Worm (Caenorhabditis elegans) whole organism, L1 larva: ENCODE results near the gene C30A5.16.

Experiments
- C16A3.4 ChIP-seq: fragments of 150-350 bp; optimal IDR thresholded peaks from 2 replicates; lab custom pipeline; 2014; ENCODE audit warnings: missing biosample characterization, missing genetic modification characterization
- Y116A8C.19 ChIP-seq: sonication (generic microtip); optimal IDR thresholded peaks from 2 replicates; lab custom pipeline; 2016; ENCODE audit warnings: missing compliant biosample characterization, missing genetic modification characterization, borderline replicate concordance
- blmp-1 ChIP-seq: fragments of 150-350 bp; optimal IDR thresholded peaks from 2 replicates; lab custom pipeline; 2014; ENCODE audit warnings: missing biosample characterization, missing genetic modification characterization
- ceh-8 ChIP-seq: fragments of 200-800 bp; sonication (Bioruptor generic); optimal IDR thresholded peaks from 2 replicates; lab custom pipeline; 2018; ENCODE audit warnings: mild to moderate bottlenecking, missing genetic modification characterization, moderate library complexity, missing compliant biosample characterization
- dpl-1 ChIP-seq, 3 experiments: fragments of 150-350 bp in 2 of 3; sonication (generic microtip) in 1 of 3; optimal IDR thresholded peaks; 2 replicates each; lab custom pipeline; 2014 to 2017; ENCODE audit warnings: missing biosample characterization in 3 of 3, missing genetic modification characterization in 3 of 3, missing genetic modification reagents in 3 of 3
- efl-1 ChIP-seq, 4 experiments: fragments of 150-350 bp; optimal IDR thresholded peaks in 3 of 4; peaks in 1 of 4; 1 replicate in 1 of 4; 2 replicates in 3 of 4; lab custom pipeline; 2014; ENCODE audit warnings: missing biosample characterization in 2 of 4, missing genetic modification characterization in 2 of 4, missing genetic modification reagents in 2 of 4
- efl-3 ChIP-seq: fragments of 200-800 bp; sonication (Bioruptor generic); optimal IDR thresholded peaks from 2 replicates; lab custom pipeline; 2018; ENCODE audit warnings: mild to moderate bottlenecking, missing genetic modification characterization, missing compliant biosample characterization
- elt-3 ChIP-seq, 6 experiments: fragments of 150-350 bp in 1 of 6; sonication (generic microtip); optimal IDR thresholded peaks; 2 replicates each; lab custom pipeline; 2017 to 2018; ENCODE audit warnings: missing biosample characterization in 6 of 6, missing genetic modification characterization in 6 of 6, inconsistent platforms in 1 of 6
- irx-1 ChIP-seq: sonication (generic microtip); optimal IDR thresholded peaks from 2 replicates; lab custom pipeline; 2016; ENCODE audit warnings: missing genetic modification characterization, missing compliant biosample characterization
- lin-13 ChIP-seq: fragments of 150-350 bp; optimal IDR thresholded peaks from 2 replicates; lab custom pipeline; 2014; ENCODE audit warnings: missing biosample characterization, missing genetic modification reagents, missing genetic modification characterization
- lin-14 ChIP-seq: fragments of 200-800 bp; sonication (Bioruptor generic); optimal IDR thresholded peaks from 2 replicates; lab custom pipeline; 2018; ENCODE audit warnings: mild to moderate bottlenecking, missing genetic modification characterization, moderate library complexity, missing compliant biosample characterization
- lin-35 ChIP-seq, 2 experiments: fragments of 150-350 bp; optimal IDR thresholded peaks; 2 replicates each; lab custom pipeline; 2014; ENCODE audit warnings: missing biosample characterization in 2 of 2, missing genetic modification characterization in 2 of 2, missing genetic modification reagents in 2 of 2
- lir-3 ChIP-seq: sonication (generic microtip); optimal IDR thresholded peaks from 2 replicates; lab custom pipeline; 2016; ENCODE audit warnings: mild to moderate bottlenecking, missing genetic modification characterization, moderate library complexity, missing compliant biosample characterization; ENCODE audit not compliant: poor library complexity
- lsy-2 ChIP-seq, 2 experiments: fragments of 150-350 bp; optimal IDR thresholded peaks; 2 replicates each; lab custom pipeline; 2014; ENCODE audit warnings: missing biosample characterization in 2 of 2, missing genetic modification characterization in 2 of 2
- mdl-1 ChIP-seq, 2 experiments: fragments of 150-350 bp; optimal IDR thresholded peaks; 2 replicates each; lab custom pipeline; 2014 to 2017; ENCODE audit warnings: missing biosample characterization in 2 of 2, missing genetic modification characterization in 2 of 2, inconsistent platforms in 1 of 2
- nhr-11 ChIP-seq: fragments of 150-350 bp; optimal IDR thresholded peaks from 2 replicates; lab custom pipeline; 2014; ENCODE audit warnings: missing biosample characterization, missing genetic modification characterization
- nhr-20 ChIP-seq: sonication (generic microtip); optimal IDR thresholded peaks from 2 replicates; lab custom pipeline; 2016; ENCODE audit warnings: mild to moderate bottlenecking, missing genetic modification characterization, missing compliant biosample characterization
- nhr-237 ChIP-seq: fragments of 150-350 bp; optimal IDR thresholded peaks from 2 replicates; lab custom pipeline; 2014; ENCODE audit warnings: missing biosample characterization, missing genetic modification characterization
- nhr-76 ChIP-seq: sonication (generic microtip); optimal IDR thresholded peaks from 2 replicates; lab custom pipeline; 2017; ENCODE audit warnings: missing biosample characterization, missing genetic modification characterization
- nhr-84 ChIP-seq: sonication (generic microtip); optimal IDR thresholded peaks from 2 replicates; lab custom pipeline; 2017; ENCODE audit warnings: missing biosample characterization, missing genetic modification characterization
- nhr-85 ChIP-seq: sonication (generic microtip); peaks from one replicate; lab custom pipeline; 2016; ENCODE audit warnings: missing genetic modification characterization, inconsistent platforms, missing compliant biosample characterization
- rnt-1 ChIP-seq: sonication (generic microtip); optimal IDR thresholded peaks from 2 replicates; lab custom pipeline; 2016; ENCODE audit warnings: mild to moderate bottlenecking, missing genetic modification characterization, moderate library complexity, missing compliant biosample characterization
- snu-23 ChIP-seq: sonication (generic microtip); optimal IDR thresholded peaks from 2 replicates; lab custom pipeline; 2016; ENCODE audit warnings: missing genetic modification characterization, missing compliant biosample characterization
- swsn-7 ChIP-seq: sonication (generic microtip); optimal IDR thresholded peaks from 2 replicates; lab custom pipeline; 2016; ENCODE audit warnings: missing genetic modification characterization, missing compliant biosample characterization
- unc-62 ChIP-seq: fragments of 150-350 bp; optimal IDR thresholded peaks from 2 replicates; lab custom pipeline; 2014; ENCODE audit warnings: missing biosample characterization, missing genetic modification reagents, missing genetic modification characterization
- vab-15 ChIP-seq: sonication (generic microtip); optimal IDR thresholded peaks from 2 replicates; lab custom pipeline; 2017; ENCODE audit warnings: missing genotype, mild to moderate bottlenecking, missing genetic modification characterization, missing compliant biosample characterization
- xbp-1 ChIP-seq: sonication (generic microtip); optimal IDR thresholded peaks from 2 replicates; lab custom pipeline; 2016; ENCODE audit warnings: missing genetic modification characterization, missing compliant biosample characterization
- zag-1 ChIP-seq: fragments of 150-350 bp; optimal IDR thresholded peaks from 2 replicates; lab custom pipeline; 2014; ENCODE audit warnings: missing biosample characterization, missing genetic modification characterization

C30A5.16 gene

ce11 chrIII:8250007-8250683 lies 32.1 kb downstream of the C30A5.16 start, which contains the start of gene knl-1 (continued):
- no peak for TF ChIP-seq unc-62
- peak; percentile 80 to 89 (median 81) for TF ChIP-seq dpl-1 (GFP tag; optimal IDR thresholded peaks at IDR 0.05; lab: Kevin White, UChicago)
- no peak for TF ChIP-seq efl-3
- TF ChIP-seq nhr-237 (tag; lab: Kevin White, UChicago), result peak; percentile 2
- TF ChIP-seq nhr-11 (tag; lab: Kevin White, UChicago), result no peak
- TF ChIP-seq mdl-1 (tag; optimal IDR thresholded peaks at IDR 0.05; lab: Kevin White, UChicago), result no peak
- TF ChIP-seq vab-15, result peak; percentile 17
- TF ChIP-seq C16A3.4 (tag; lab: Kevin White, UChicago), result peak; percentile 82

- TF ChIP-seq lin-13 (GFP tag; lab: Kevin White, UChicago) (no peak), lin-14 (GFP tag; lab: Kevin White, UChicago) (peak; percentile 54)
Measured at ce11 chrIII:8254938-8255337, 36.9 kb downstream of the C30A5.16 start, which contains the start of gene F09G8.5. Gene F09G8.5 (plus strand): TSS chrIII:8254975.

ce11 chrIII:8258045-8258444 lies 40.0 kb downstream of the C30A5.16 start, which contains the start of gene ncr-2:
Gene ncr-2 (plus strand): TSS chrIII:8258345.
- TF ChIP-seq Y116A8C.19, result no peak
- TF ChIP-seq lin-14 (GFP tag; lab: Kevin White, UChicago), result no peak
- no peak for TF ChIP-seq vab-15
- TF ChIP-seq lir-3 (tag; lab: Kevin White, UChicago), result no peak
- TF ChIP-seq nhr-85 (tag; lab: Kevin White, UChicago), result no peak

ce11 chrIII:8262599-8262998 lies 44.6 kb downstream of the C30A5.16 start:
- TF ChIP-seq irx-1 (tag; lab: Kevin White, UChicago) (no peak), ceh-8 (GFP tag; lab: Kevin White, UChicago) (peak; percentile 33), zag-1 (tag; lab: Kevin White, UChicago) (no peak)

- TF ChIP-seq lin-14 (GFP tag; lab: Kevin White, UChicago) (peak; percentile 40), elt-3 (tag; optimal IDR thresholded peaks at IDR 0.05; lab: Kevin White, UChicago) (peak in 3 of 6 experiments; percentile 3 to 42 (median 36)), lin-13 (GFP tag; lab: Kevin White, UChicago) (no peak), nhr-84 (tag; lab: Kevin White, UChicago) (no peak)
Measured at ce11 chrIII:8263377-8263776, 45.4 kb downstream of the C30A5.16 start, which contains the start of gene col-91. Gene col-91 (minus strand): TSS chrIII:8263664.

- peak; percentile 9 for TF ChIP-seq xbp-1 (tag; lab: Kevin White, UChicago)
- peak; percentile 15 for TF ChIP-seq swsn-7
- TF ChIP-seq nhr-76 (tag; lab: Kevin White, UChicago), result no peak
- TF ChIP-seq lsy-2 (tag; optimal IDR thresholded peaks at IDR 0.05; lab: Kevin White, UChicago), result peak in 1 of 2 experiments; percentile 60
- TF ChIP-seq lir-3 (tag; lab: Kevin White, UChicago), result peak; percentile 30
- TF ChIP-seq nhr-20 (tag; lab: Kevin White, UChicago), result peak; percentile 0
- TF ChIP-seq blmp-1, result peak; percentile 78
- TF ChIP-seq unc-62, result no peak
- peak; percentile 30 to 36 for TF ChIP-seq efl-1 (optimal IDR thresholded peaks at IDR 0.05; lab: Kevin White, UChicago)
- peak; percentile 31 to 92 for TF ChIP-seq efl-1 (GFP tag; optimal IDR thresholded peaks at IDR 0.05 in 1 of 2; lab: Kevin White, UChicago)
- peak; percentile 26 for TF ChIP-seq rnt-1 (tag; lab: Kevin White, UChicago)
- no peak for TF ChIP-seq nhr-85 (tag; lab: Kevin White, UChicago)
- peak; percentile 11 to 64 (median 37) for TF ChIP-seq dpl-1 (GFP tag; optimal IDR thresholded peaks at IDR 0.05; lab: Kevin White, UChicago)
- peak; percentile 27 to 41 for TF ChIP-seq lin-35 (GFP tag; optimal IDR thresholded peaks at IDR 0.05; lab: Kevin White, UChicago)
- peak; percentile 30 for TF ChIP-seq snu-23 (GFP tag; lab: Kevin White, UChicago)
- TF ChIP-seq lin-14 (GFP tag; lab: Kevin White, UChicago), result peak; percentile 38
Measured at ce11 chrIII:8265753-8266152, 47.7 kb downstream of the C30A5.16 start, which contains the start of gene mrps-9. Gene mrps-9 (plus strand): TSS chrIII:8266062.
